Fruit fly (Drosophila melanogaster) Kc167 (cell line): ENCODE results near the gene CG32576.

ENCODE experiments used
- Myc ChIP-seq: fragments of >200 bp; optimal IDR thresholded peaks from 2 replicates; lab custom pipeline; 2017; ENCODE audit warnings: missing external identifiers
- Sin3A ChIP-seq: fragments of >200 bp; optimal IDR thresholded peaks from 2 replicates; lab custom pipeline; 2018; ENCODE audit warnings: missing external identifiers
- h ChIP-seq: fragments of >200 bp; optimal IDR thresholded peaks from 3 replicates; lab custom pipeline; 2018; ENCODE audit warnings: missing external identifiers
- insv ChIP-seq: fragments of >200 bp; optimal IDR thresholded peaks from 3 replicates; lab custom pipeline; 2018; ENCODE audit warnings: missing external identifiers
- psq ChIP-seq: fragments of >200 bp; optimal IDR thresholded peaks from 2 replicates; lab custom pipeline; 2017; ENCODE audit warnings: missing external identifiers
- ttk ChIP-seq: sonication (Bioruptor generic); optimal IDR thresholded peaks from 2 replicates; lab custom pipeline; 2017; ENCODE audit warnings: missing external identifiers

DNA sequence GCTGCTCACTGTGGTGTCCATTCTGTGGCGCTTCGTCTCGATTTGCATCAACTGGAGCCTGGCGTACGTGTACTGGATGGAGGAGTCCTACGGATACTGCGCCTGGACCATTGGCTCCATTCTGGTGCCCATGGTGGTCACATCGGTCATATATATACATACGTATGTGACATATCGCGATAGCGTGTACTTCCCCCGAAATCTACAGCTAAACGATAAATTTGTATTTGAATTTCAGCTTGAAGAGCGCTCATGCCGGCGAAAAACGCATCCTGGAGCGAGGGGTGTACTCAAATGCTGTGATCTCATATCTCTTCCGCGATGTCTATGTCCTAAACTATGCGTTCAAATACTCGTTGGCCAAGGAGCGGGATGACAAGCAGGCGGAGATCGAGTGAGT lies 35.2 kb upstream of the CG32576 start:
- TF ChIP-seq Sin3A (lab: Kevin White, UChicago) (no peak), Myc (lab: Kevin White, UChicago) (no peak), h (no peak), insv (lab: Kevin White, UChicago) (no peak), ttk (lab: Kevin White, UChicago) (no peak), psq (lab: Kevin White, UChicago) (no peak)
